Fruit fly (Drosophila melanogaster): ENCODE measurements around the gene Ada3.

dm6 chrX:18118519-18118918 lies 33.0 kb downstream of the Ada3 start:
- no peak for TF ChIP-seq psq (optimal IDR thresholded peaks at IDR 0.05)
- TF ChIP-seq h (optimal IDR thresholded peaks at IDR 0.05), result no peak
- no peak for TF ChIP-seq ttk (optimal IDR thresholded peaks at IDR 0.05)
- TF ChIP-seq Sin3A (optimal IDR thresholded peaks at IDR 0.05), result no peak

All from Kc167 (cell line).